Worm (Caenorhabditis elegans): ENCODE measurements around the gene B0244.9.

DNA sequence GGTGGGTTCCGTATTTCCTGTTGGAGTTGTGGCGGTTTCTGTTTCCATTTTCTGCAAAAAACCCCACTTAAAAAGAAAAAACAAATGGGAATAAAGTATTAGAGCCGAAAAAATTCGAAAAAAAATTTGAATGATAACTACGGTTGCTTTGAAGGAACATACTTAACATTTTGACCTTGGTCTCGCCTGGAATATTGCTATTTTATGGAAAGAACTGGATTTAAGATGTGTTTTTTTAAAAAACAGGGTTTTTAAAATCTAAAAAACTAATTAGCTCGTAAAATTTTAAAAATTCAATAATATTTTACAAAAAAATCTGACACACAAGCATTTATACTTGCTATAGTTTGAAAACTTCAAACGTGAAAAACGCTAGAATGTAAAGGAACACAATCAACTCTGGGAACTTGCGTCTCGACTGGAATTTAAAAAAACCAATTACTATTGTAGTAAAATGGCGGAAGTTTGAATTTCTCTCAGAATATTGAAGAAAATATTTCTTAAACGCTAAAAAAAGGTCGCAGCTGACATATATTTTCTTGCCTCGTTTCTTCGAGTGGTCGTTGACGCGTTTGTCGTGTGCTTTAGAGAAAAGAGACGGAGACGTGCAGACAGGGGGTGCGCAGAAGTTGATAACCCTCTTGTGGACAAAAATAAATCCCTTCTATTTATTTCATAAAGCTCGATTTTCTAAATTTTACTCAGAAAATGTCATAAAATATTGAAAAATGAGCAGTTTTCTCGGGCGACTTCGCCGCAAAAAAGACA lies 32.7 kb downstream of the B0244.9 start, which contains the start of the genes lgg-3 and rgs-5:
- no peak for TF ChIP-seq T07F8.4 (tag; optimal IDR thresholded peaks at IDR 0.05)
- peak; percentile 37 for TF ChIP-seq unc-130 (GFP tag; optimal IDR thresholded peaks at IDR 0.05)
- TF ChIP-seq lin-35 (GFP tag; optimal IDR thresholded peaks at IDR 0.05), result peak in 1 of 3 experiments; percentile 30
- no peak for TF ChIP-seq F49E8.2 (tag; optimal IDR thresholded peaks at IDR 0.05; ENCODE audit: insufficient read depth)
